Fruit fly (Drosophila melanogaster): Measurements from ENCODE around the gene CG32026.

Gene CG32026

dm6 chr3L:8871017-8871416, 34.8 kb downstream of the CG32026 start:
- TF ChIP-seq h (optimal IDR thresholded peaks at IDR 0.05) = no peak
- TF ChIP-seq psq (optimal IDR thresholded peaks at IDR 0.05) = no peak
- TF ChIP-seq insv (optimal IDR thresholded peaks at IDR 0.05) = no peak
- no peak for TF ChIP-seq ttk (optimal IDR thresholded peaks at IDR 0.05)

dm6 chr3L:8873053-8873452, 36.8 kb downstream of the CG32026 start:
- TF ChIP-seq ttk (optimal IDR thresholded peaks at IDR 0.05) = no peak
- no peak for TF ChIP-seq h (optimal IDR thresholded peaks at IDR 0.05)
- no peak for TF ChIP-seq psq (optimal IDR thresholded peaks at IDR 0.05)
- TF ChIP-seq insv (optimal IDR thresholded peaks at IDR 0.05) = no peak
- no peak for TF ChIP-seq Myc (optimal IDR thresholded peaks at IDR 0.05)

- TF ChIP-seq Myc (optimal IDR thresholded peaks at IDR 0.05) (no peak), Sin3A (optimal IDR thresholded peaks at IDR 0.05) (no peak), insv (optimal IDR thresholded peaks at IDR 0.05) (no peak), psq (optimal IDR thresholded peaks at IDR 0.05) (no peak), ttk (optimal IDR thresholded peaks at IDR 0.05) (no peak), h (optimal IDR thresholded peaks at IDR 0.05) (no peak)
Measured at dm6 chr3L:8878388-8878787, 42.1 kb downstream of the CG32026 start.

- TF ChIP-seq Myc (optimal IDR thresholded peaks at IDR 0.05) = no peak
- no peak for TF ChIP-seq insv (optimal IDR thresholded peaks at IDR 0.05)
- no peak for TF ChIP-seq psq (optimal IDR thresholded peaks at IDR 0.05)
- no peak for TF ChIP-seq Sin3A (optimal IDR thresholded peaks at IDR 0.05)
- TF ChIP-seq h (optimal IDR thresholded peaks at IDR 0.05) = no peak
- no peak for TF ChIP-seq ttk (optimal IDR thresholded peaks at IDR 0.05)
Measured at dm6 chr3L:8879465-8879864, 43.2 kb downstream of the CG32026 start.

dm6 chr3L:8881778-8882366, 45.6 kb downstream of the CG32026 start:
- no peak for TF ChIP-seq psq (optimal IDR thresholded peaks at IDR 0.05)
- TF ChIP-seq Myc (optimal IDR thresholded peaks at IDR 0.05) = no peak
- TF ChIP-seq h (optimal IDR thresholded peaks at IDR 0.05) = no peak
- TF ChIP-seq insv (optimal IDR thresholded peaks at IDR 0.05) = no peak
- no peak for TF ChIP-seq ttk (optimal IDR thresholded peaks at IDR 0.05)
- no peak for TF ChIP-seq Sin3A (optimal IDR thresholded peaks at IDR 0.05)
